Worm (Caenorhabditis elegans): Measurements from ENCODE around the gene F58D2.4.

Gene F58D2.4

ce11 chrIV:13209566-13209965, 20.7 kb upstream of the F58D2.4 start, which contains the start of gene C48D1.9:
C48D1.9 (minus strand) TSS chrIV:13209666.
- no peak for TF ChIP-seq nfya-1 (tag; optimal IDR thresholded peaks at IDR 0.05; ENCODE audit: borderline replicate concordance, insufficient read depth)
- no peak for TF ChIP-seq rpc-1 (optimal IDR thresholded peaks at IDR 0.05)
- no peak for TF ChIP-seq rpc-1 (tag; optimal IDR thresholded peaks at IDR 0.05)
- no peak for TF ChIP-seq ceh-79 (tag; optimal IDR thresholded peaks at IDR 0.05)
- TF ChIP-seq ceh-58 (GFP tag; IDR thresholded peaks at IDR 0.05), result no peak
- TF ChIP-seq ceh-91 (GFP tag; IDR thresholded peaks at IDR 0.05), result no peak
- TF ChIP-seq F49E8.2 (tag; optimal IDR thresholded peaks at IDR 0.05; ENCODE audit: insufficient read depth), result no peak
- no peak for TF ChIP-seq cebp-1 (GFP tag; IDR thresholded peaks at IDR 0.05)
- TF ChIP-seq cebp-1 (tag; optimal IDR thresholded peaks at IDR 0.05), result no peak
- TF ChIP-seq tlf-1 (GFP tag; optimal IDR thresholded peaks at IDR 0.05), result no peak
- no peak for TF ChIP-seq him-1 (tag; optimal IDR thresholded peaks at IDR 0.05)
- TF ChIP-seq rec-8 (tag; optimal IDR thresholded peaks at IDR 0.05), result no peak
- TF ChIP-seq hlh-26 (GFP tag; conservative IDR thresholded peaks at IDR 0.05), result no peak
- TF ChIP-seq F52B5.7 (tag; optimal IDR thresholded peaks at IDR 0.05), result no peak
- TF ChIP-seq lin-35 (GFP tag; optimal IDR thresholded peaks at IDR 0.05), result no peak
- no peak for TF ChIP-seq nhr-90 (tag; optimal IDR thresholded peaks at IDR 0.05)
- no peak for TF ChIP-seq F39B2.1 (GFP tag; IDR thresholded peaks at IDR 0.05)
- no peak for TF ChIP-seq unc-62 (GFP tag; optimal IDR thresholded peaks at IDR 0.05)
- TF ChIP-seq snpc-1.1 (tag; optimal IDR thresholded peaks at IDR 0.05; ENCODE audit: insufficient read depth), result no peak

- no peak for TF ChIP-seq ceh-40 (GFP tag; IDR thresholded peaks at IDR 0.05)
- TF ChIP-seq efl-1 (GFP tag; optimal IDR thresholded peaks at IDR 0.05), result peak; percentile 26
- TF ChIP-seq xnd-1 (tag; optimal IDR thresholded peaks at IDR 0.05), result no peak
- no peak for TF ChIP-seq hsf-1 (GFP tag; IDR thresholded peaks at IDR 0.05)
- peak; percentile 74 for TF ChIP-seq mcd-1 (GFP tag; IDR thresholded peaks at IDR 0.05)
- TF ChIP-seq Y56A3A.18 (GFP tag; IDR thresholded peaks at IDR 0.05), result no peak
These were observed 17.0 kb upstream of the F58D2.4 start for ce11 chrIV:13205891-13206290.

- no peak for TF ChIP-seq ztf-28 (GFP tag; IDR thresholded peaks at IDR 0.05)
- TF ChIP-seq B0261.1 (tag; optimal IDR thresholded peaks at IDR 0.05), result no peak
- no peak for TF ChIP-seq lsy-27 (tag; optimal IDR thresholded peaks at IDR 0.05; ENCODE audit: borderline replicate concordance, insufficient read depth)
- TF ChIP-seq pha-4 (tag; optimal IDR thresholded peaks at IDR 0.05), result no peak
- TF ChIP-seq attf-3 (GFP tag; conservative IDR thresholded peaks at IDR 0.05), result no peak
These were observed 15.2 kb upstream of the F58D2.4 start, which contains the start of gene ced-3 for ce11 chrIV:13204037-13204436. ced-3 (minus strand) TSS chrIV:13204137.

ce11 chrIV:13197282-13197681, 8.4 kb upstream of the F58D2.4 start, which contains the start of gene C48D1.1:
C48D1.1 (minus strand) TSS chrIV:13197382.
- no peak for TF ChIP-seq snpc-4 (GFP tag; optimal IDR thresholded peaks at IDR 0.05)
- no peak for TF ChIP-seq snpc-4 (tag; optimal IDR thresholded peaks at IDR 0.05)
- TF ChIP-seq nhr-80 (tag; optimal IDR thresholded peaks at IDR 0.05), result no peak
- no peak for TF ChIP-seq ceh-27 (GFP tag; optimal IDR thresholded peaks at IDR 0.05)
- TF ChIP-seq athp-1 (tag; optimal IDR thresholded peaks at IDR 0.05), result no peak
- no peak for TF ChIP-seq bed-1 (GFP tag; IDR thresholded peaks at IDR 0.05)
